Worm (Caenorhabditis elegans) whole organism, L2 larva: ENCODE results near the gene F22E5.17.
"Not testable (repeated sequence)": the region's sequence is repeated elsewhere in the genome, so short reads cannot be mapped to it uniquely, and the experiment has no call there.

ENCODE experiments used
- C34F6.9 ChIP-seq: fragments of 150-350 bp; optimal IDR thresholded peaks from 2 replicates; lab custom pipeline; 2014; ENCODE audit warnings: missing biosample characterization, missing genetic modification characterization
- F13H6.1 ChIP-seq: sonication (generic microtip); optimal IDR thresholded peaks from 2 replicates; lab custom pipeline; 2016; ENCODE audit warnings: missing genetic modification characterization, missing compliant biosample characterization
- R02D3.7 ChIP-seq: fragments of 150-350 bp; optimal IDR thresholded peaks from 2 replicates; lab custom pipeline; 2014; ENCODE audit warnings: missing biosample characterization, missing genetic modification characterization
- Y55F3AM.14 ChIP-seq: fragments of 200-800 bp; sonication (Bioruptor generic); optimal IDR thresholded peaks from 2 replicates; lab custom pipeline; 2018; ENCODE audit warnings: mild to moderate bottlenecking, missing genetic modification characterization, missing compliant biosample characterization
- ZK546.5 ChIP-seq: sonication (generic microtip); optimal IDR thresholded peaks from 2 replicates; lab custom pipeline; 2017; ENCODE audit warnings: missing biosample characterization, missing genetic modification characterization
- blmp-1 ChIP-seq: sonication (generic microtip); optimal IDR thresholded peaks from 2 replicates; lab custom pipeline; 2017; ENCODE audit warnings: missing genetic modification characterization, mild to moderate bottlenecking, missing compliant biosample characterization, antibody characterized with exemption, moderate library complexity; ENCODE audit not compliant: insufficient read depth
- ceh-16 ChIP-seq: fragments of 150-350 bp; optimal IDR thresholded peaks from 2 replicates; lab custom pipeline; 2014; ENCODE audit warnings: missing biosample characterization, missing genetic modification characterization
- ceh-82 ChIP-seq: fragments of 150-350 bp; optimal IDR thresholded peaks from 2 replicates; lab custom pipeline; 2014; ENCODE audit warnings: missing biosample characterization, missing genetic modification characterization
- crh-2 ChIP-seq: sonication (generic microtip); optimal IDR thresholded peaks from 2 replicates; lab custom pipeline; 2017; ENCODE audit warnings: missing biosample characterization, missing genetic modification characterization
- egl-27 ChIP-seq: sonication (generic microtip); optimal IDR thresholded peaks from 3 replicates; lab custom pipeline; 2017; ENCODE audit warnings: missing biosample characterization, missing genetic modification reagents, missing genetic modification characterization
- elt-1 ChIP-seq: fragments of 150-350 bp; optimal IDR thresholded peaks from 2 replicates; lab custom pipeline; 2014; ENCODE audit warnings: missing biosample characterization, missing genetic modification characterization
- elt-3 ChIP-seq: sonication (generic microtip); optimal IDR thresholded peaks from 2 replicates; lab custom pipeline; 2017; ENCODE audit warnings: missing biosample characterization, missing genetic modification characterization
- fos-1 ChIP-seq: fragments of 150-350 bp; optimal IDR thresholded peaks from 2 replicates; lab custom pipeline; 2014; ENCODE audit warnings: missing biosample characterization, missing genetic modification characterization
- gmeb-1 ChIP-seq: fragments of 150-350 bp; optimal IDR thresholded peaks from 2 replicates; lab custom pipeline; 2014; ENCODE audit warnings: missing biosample characterization, missing genetic modification characterization
- lin-11 ChIP-seq: fragments of 150-350 bp; sonication (generic microtip); optimal IDR thresholded peaks from 2 replicates; lab custom pipeline; 2014; ENCODE audit warnings: missing biosample characterization, missing genetic modification characterization, inconsistent platforms, mixed read lengths
- lin-13 ChIP-seq: fragments of 150-350 bp; optimal IDR thresholded peaks from 2 replicates; lab custom pipeline; 2014; ENCODE audit warnings: missing biosample characterization, missing genetic modification reagents, missing genetic modification characterization
- lin-39 ChIP-seq: fragments of 150-350 bp; optimal IDR thresholded peaks from 2 replicates; lab custom pipeline; 2014; ENCODE audit warnings: missing biosample characterization, missing genetic modification reagents, missing genetic modification characterization
- lsy-2 ChIP-seq, 2 experiments: fragments of 150-350 bp in 1 of 2; sonication (generic microtip) in 1 of 2; optimal IDR thresholded peaks; 2 replicates each; lab custom pipeline; 2014 to 2017; ENCODE audit warnings: missing biosample characterization in 2 of 2, missing genetic modification characterization in 2 of 2
- mab-5 ChIP-seq: fragments of 150-350 bp; optimal IDR thresholded peaks from 2 replicates; lab custom pipeline; 2014; ENCODE audit warnings: missing biosample characterization, missing genetic modification characterization
- mdl-1 ChIP-seq, 2 experiments: fragments of 150-350 bp in 1 of 2; sonication (generic microtip) in 1 of 2; optimal IDR thresholded peaks; 2 replicates each; lab custom pipeline; 2017; ENCODE audit warnings: missing biosample characterization in 2 of 2, missing genetic modification characterization in 2 of 2
- nhr-10 ChIP-seq: sonication (generic microtip); optimal IDR thresholded peaks from 2 replicates; lab custom pipeline; 2017; ENCODE audit warnings: missing biosample characterization, missing genetic modification characterization
- nhr-11 ChIP-seq: fragments of 150-350 bp; optimal IDR thresholded peaks from 2 replicates; lab custom pipeline; 2014; ENCODE audit warnings: missing biosample characterization, missing genetic modification characterization
- nhr-12 ChIP-seq: fragments of 150-350 bp; optimal IDR thresholded peaks from 2 replicates; lab custom pipeline; 2014; ENCODE audit warnings: missing biosample characterization, missing genetic modification characterization
- nhr-21 ChIP-seq: fragments of 150-350 bp; optimal IDR thresholded peaks from 2 replicates; lab custom pipeline; 2014; ENCODE audit warnings: missing biosample characterization, missing genetic modification characterization
- nhr-25 ChIP-seq: fragments of 150-350 bp; sonication (generic microtip); optimal IDR thresholded peaks from 3 replicates; lab custom pipeline; 2014; ENCODE audit warnings: missing biosample characterization, missing genetic modification characterization
- nhr-6 ChIP-seq: fragments of 150-350 bp; optimal IDR thresholded peaks from 2 replicates; lab custom pipeline; 2014; ENCODE audit warnings: missing biosample characterization, missing genetic modification characterization
- peb-1 ChIP-seq: fragments of 150-350 bp; optimal IDR thresholded peaks from 2 replicates; lab custom pipeline; 2014; ENCODE audit warnings: missing biosample characterization, missing genetic modification characterization
- skn-1 ChIP-seq: sonication (generic microtip); optimal IDR thresholded peaks from 2 replicates; lab custom pipeline; 2017; ENCODE audit warnings: missing biosample characterization, missing genetic modification characterization
- sma-3 ChIP-seq: sonication (generic microtip); optimal IDR thresholded peaks from 2 replicates; lab custom pipeline; 2016; ENCODE audit warnings: missing genetic modification reagents, missing genetic modification characterization, missing compliant biosample characterization
- sma-9 ChIP-seq, 2 experiments: fragments of 150-350 bp in 1 of 2; sonication (generic microtip) in 1 of 2; optimal IDR thresholded peaks; 2 replicates each; lab custom pipeline; 2014 to 2016; ENCODE audit warnings: missing genetic modification characterization in 2 of 2, mild to moderate bottlenecking in 1 of 2, missing biosample characterization in 1 of 2, missing compliant biosample characterization in 1 of 2, missing genetic modification reagents in 1 of 2, moderate library complexity in 1 of 2
- snpc-4 ChIP-seq: fragments of 150-350 bp; optimal IDR thresholded peaks from 2 replicates; lab custom pipeline; 2014; ENCODE audit warnings: missing biosample characterization, missing genetic modification characterization
- unc-39 ChIP-seq: fragments of 150-350 bp; optimal IDR thresholded peaks from 2 replicates; lab custom pipeline; 2014; ENCODE audit warnings: missing biosample characterization, missing genetic modification characterization
- unc-55 ChIP-seq: fragments of 150-350 bp; sonication (generic microtip); optimal IDR thresholded peaks from 3 replicates; lab custom pipeline; 2014; ENCODE audit warnings: missing biosample characterization, missing genetic modification reagents, missing genetic modification characterization
- unc-62 ChIP-seq: fragments of 150-350 bp; optimal IDR thresholded peaks from 2 replicates; lab custom pipeline; 2014; ENCODE audit warnings: missing biosample characterization, missing genetic modification reagents, missing genetic modification characterization
- zag-1 ChIP-seq: fragments of 150-350 bp; optimal IDR thresholded peaks from 2 replicates; lab custom pipeline; 2014; ENCODE audit warnings: missing biosample characterization, missing genetic modification characterization
- ztf-1 ChIP-seq: fragments of 200-800 bp; sonication (Bioruptor generic); conservative IDR thresholded peaks from 2 replicates; pipeline ENCODE4 v1.3.6; 2022; ENCODE audit warnings: missing genetic modification characterization, missing compliant biosample characterization
- ztf-11 ChIP-seq: sonication (generic microtip); optimal IDR thresholded peaks from 2 replicates; lab custom pipeline; 2017; ENCODE audit warnings: missing biosample characterization, missing genetic modification characterization
- ztf-4 ChIP-seq: fragments of 150-350 bp; optimal IDR thresholded peaks from 2 replicates; lab custom pipeline; 2014; ENCODE audit warnings: missing biosample characterization, missing genetic modification characterization

Gene F22E5.17

ce11 chrII:2639401-2640088 is 38.3 kb upstream of the F22E5.17 start, which contains the start of gene F22E5.8:
Gene F22E5.8, plus strand, starts transcription at chrII:2640038.
- not testable (repeated sequence) for TF ChIP-seq ceh-16, nhr-25, F13H6.1 (tag; lab: Kevin White, UChicago)
- TF ChIP-seq, all 48 proteins: peak for 0; not testable (repeated sequence) for 48

DNA sequence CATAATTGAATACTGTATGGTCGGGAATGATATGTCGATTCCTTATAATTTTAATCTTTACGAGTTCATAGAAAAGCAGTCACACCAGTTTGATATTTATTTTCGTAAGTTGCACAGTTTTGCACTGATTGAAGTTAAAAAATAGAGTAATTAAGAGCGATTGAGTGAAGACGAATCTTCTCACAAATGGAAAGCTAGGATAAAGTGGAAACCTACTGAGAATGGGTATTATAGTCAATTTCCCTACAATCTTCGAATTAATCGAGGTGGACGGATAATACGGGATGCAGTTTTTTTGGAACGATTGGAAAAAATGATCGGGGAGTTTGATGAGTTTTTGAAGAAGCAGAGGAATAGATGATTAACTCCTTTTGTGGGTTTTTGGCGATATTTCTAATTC is 36.9 kb upstream of the F22E5.17 start, which contains the start of gene F22E5.23:
Gene F22E5.23 (plus strand): TSS at position 301 of the 400 bp plus-strand sequence.
- TF ChIP-seq elt-3 (tag; lab: Kevin White, UChicago) (no peak), fos-1 (tag; lab: Kevin White, UChicago) (no peak)

DNA sequence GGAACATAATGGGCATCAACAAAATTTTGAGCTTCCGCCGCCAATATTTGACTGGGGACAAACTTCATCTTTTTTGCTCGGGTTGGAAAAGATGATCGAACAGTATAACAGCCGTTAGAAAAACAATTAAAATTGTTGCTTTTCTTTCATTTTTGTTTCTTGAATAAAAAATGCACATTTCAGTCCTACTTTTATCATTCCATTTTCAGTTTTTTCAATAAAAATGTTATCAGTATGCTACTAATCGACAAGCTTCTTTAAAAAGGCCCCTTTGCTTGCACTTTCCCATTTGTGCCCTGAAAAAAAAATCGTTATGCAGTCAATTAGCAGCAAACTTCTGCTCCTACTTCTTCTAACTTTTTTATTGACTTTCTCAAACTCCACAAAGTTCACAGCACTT is 36.1 kb upstream of the F22E5.17 start, which contains the start of gene F22E5.7:
Gene F22E5.7 (plus strand): TSS at position 301 of the 400 bp plus-strand sequence.
- TF ChIP-seq ZK546.5 (tag; lab: Kevin White, UChicago) (no peak), lin-39 (no peak), gmeb-1 (tag; lab: Kevin White, UChicago) (no peak), snpc-4 (tag; lab: Kevin White, UChicago) (no peak), nhr-10 (no peak), lsy-2 (tag; optimal IDR thresholded peaks at IDR 0.05; lab: Kevin White, UChicago) (no peak), unc-39 (tag; lab: Kevin White, UChicago) (no peak), nhr-11 (tag; lab: Kevin White, UChicago) (no peak), mdl-1 (tag; optimal IDR thresholded peaks at IDR 0.05; lab: Kevin White, UChicago) (no peak), C34F6.9 (tag; lab: Kevin White, UChicago) (no peak), sma-9 (GFP tag; optimal IDR thresholded peaks at IDR 0.05; lab: Kevin White, UChicago) (no peak), sma-9 (tag; optimal IDR thresholded peaks at IDR 0.05; lab: Kevin White, UChicago) (no peak), elt-1 (no peak), crh-2 (tag; lab: Kevin White, UChicago) (no peak), R02D3.7 (tag; lab: Kevin White, UChicago) (no peak), lin-13 (GFP tag; lab: Kevin White, UChicago) (no peak), blmp-1 (no peak), unc-62 (GFP tag; lab: Kevin White, UChicago) (no peak)
- TF ChIP-seq, all 48 proteins: peak for 0

ce11 chrII:2644498-2644897 is 33.3 kb upstream of the F22E5.17 start, which contains the start of gene F22E5.11:
Gene F22E5.11, minus strand, starts transcription at chrII:2644598.
- TF ChIP-seq snpc-4 (tag; lab: Kevin White, UChicago), result no peak
- TF ChIP-seq ceh-16 (tag; lab: Kevin White, UChicago), result no peak
- TF ChIP-seq R02D3.7 (tag; lab: Kevin White, UChicago), result no peak
- TF ChIP-seq lin-39, result no peak
- TF ChIP-seq ceh-82 (tag; lab: Kevin White, UChicago), result no peak
- no peak for TF ChIP-seq ztf-1 (GFP tag; lab: Robert Waterston, UW)
- TF ChIP-seq egl-27 (tag; lab: Kevin White, UChicago), result no peak
- TF ChIP-seq lin-13 (GFP tag; lab: Kevin White, UChicago), result no peak
- TF ChIP-seq F13H6.1 (tag; lab: Kevin White, UChicago), result no peak
- no peak for TF ChIP-seq sma-9 (GFP tag; optimal IDR thresholded peaks at IDR 0.05; lab: Kevin White, UChicago)
- no peak for TF ChIP-seq sma-9 (tag; optimal IDR thresholded peaks at IDR 0.05; lab: Kevin White, UChicago)

- TF ChIP-seq ztf-4; elt-1; ceh-82 (tag; lab: Kevin White, UChicago): not testable (repeated sequence)
- TF ChIP-seq, all 48 proteins: peak for 0; not testable (repeated sequence) for 48
Observed at ce11 chrII:2646756-2647155, 31.1 kb upstream of the F22E5.17 start, which contains the start of gene F22E5.12. Gene F22E5.12, minus strand, starts transcription at chrII:2646856.

ce11 chrII:2649015-2649414 is 28.8 kb upstream of the F22E5.17 start:
- TF ChIP-seq nhr-6 (tag; lab: Kevin White, UChicago), result no peak
- TF ChIP-seq sma-9 (GFP tag; optimal IDR thresholded peaks at IDR 0.05; lab: Kevin White, UChicago), result no peak
- TF ChIP-seq sma-9 (tag; optimal IDR thresholded peaks at IDR 0.05; lab: Kevin White, UChicago), result no peak
- no peak for TF ChIP-seq crh-2 (tag; lab: Kevin White, UChicago)
- TF ChIP-seq mdl-1 (tag; optimal IDR thresholded peaks at IDR 0.05; lab: Kevin White, UChicago), result no peak
- no peak for TF ChIP-seq sma-3 (GFP tag; lab: Kevin White, UChicago)
- TF ChIP-seq elt-3 (tag; lab: Kevin White, UChicago), result no peak
- TF ChIP-seq peb-1 (tag; lab: Kevin White, UChicago), result no peak
- no peak for TF ChIP-seq nhr-12 (tag; lab: Kevin White, UChicago)
- no peak for TF ChIP-seq elt-1
- no peak for TF ChIP-seq mab-5 (tag; lab: Kevin White, UChicago)
- no peak for TF ChIP-seq skn-1 (tag; lab: Kevin White, UChicago)
- TF ChIP-seq Y55F3AM.14, result no peak
- no peak for TF ChIP-seq nhr-11 (tag; lab: Kevin White, UChicago)
- TF ChIP-seq unc-62 (GFP tag; lab: Kevin White, UChicago), result no peak
- TF ChIP-seq snpc-4 (tag; lab: Kevin White, UChicago), result peak; percentile 16
- TF ChIP-seq blmp-1, result no peak
- TF ChIP-seq ztf-4, result no peak
- peak; percentile 61 for TF ChIP-seq unc-55
- TF ChIP-seq nhr-21 (tag; lab: Kevin White, UChicago), result no peak
- TF ChIP-seq fos-1 (tag; lab: Kevin White, UChicago), result no peak
- no peak for TF ChIP-seq lin-11 (tag; lab: Kevin White, UChicago)
- TF ChIP-seq ztf-11 (tag; lab: Kevin White, UChicago), result no peak
- no peak for TF ChIP-seq unc-39 (tag; lab: Kevin White, UChicago)
- no peak for TF ChIP-seq zag-1 (tag; lab: Kevin White, UChicago)
